Worm (Caenorhabditis elegans) whole organism, early embryonic: ENCODE measurements around the gene vit-6.

Experiments
- ama-1 ChIP-seq: fragments of 150-350 bp; optimal IDR thresholded peaks from 2 replicates; lab custom pipeline; 2014
- ceh-36 ChIP-seq: sonication (generic microtip); optimal IDR thresholded peaks from 2 replicates; lab custom pipeline; 2016; ENCODE audit warnings: missing genetic modification characterization, inconsistent platforms, missing compliant biosample characterization
- hmbx-1 ChIP-seq: sonication (generic microtip); optimal IDR thresholded peaks from 2 replicates; lab custom pipeline; 2016; ENCODE audit warnings: mild to moderate bottlenecking, missing genetic modification characterization, missing compliant biosample characterization

DNA sequence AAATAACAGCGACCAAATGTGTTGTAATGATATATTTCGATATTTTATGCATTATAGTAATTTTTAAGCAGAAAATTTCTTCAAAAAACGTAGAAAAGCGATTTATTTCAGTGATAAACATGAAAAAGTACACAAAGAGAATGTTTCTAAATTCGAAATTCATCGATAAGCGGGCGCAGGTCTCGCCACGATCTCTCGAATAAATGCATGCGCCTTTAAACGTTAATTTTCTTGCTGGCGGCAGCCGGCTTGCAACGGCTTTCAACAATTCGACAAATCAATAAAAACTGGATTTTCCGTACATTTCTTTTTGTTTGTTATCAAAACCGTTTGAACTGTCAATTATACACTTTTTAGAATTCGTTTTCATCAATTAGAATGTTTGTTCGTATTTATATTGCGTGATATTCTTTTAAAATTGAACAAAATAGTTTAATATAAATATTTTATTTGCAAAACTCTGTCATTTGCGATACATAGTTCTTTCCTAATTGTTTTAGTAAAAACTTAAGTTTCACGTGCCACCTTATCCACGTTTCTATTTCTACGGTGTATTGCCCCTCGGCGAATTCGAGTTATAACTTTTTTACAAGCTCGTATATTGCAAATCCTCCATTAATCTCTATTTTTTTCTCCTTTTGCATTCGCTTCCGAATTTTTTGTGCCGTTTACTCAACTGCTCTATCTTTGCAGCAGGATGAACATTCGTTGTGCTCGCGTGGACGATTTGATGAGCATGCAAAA lies 28.8 kb downstream of the vit-6 start, which contains the start of gene daf-31:
- TF ChIP-seq ama-1 (lab: Kevin White, UChicago) = no peak
- TF ChIP-seq hmbx-1 (tag; lab: Kevin White, UChicago) = no peak
- no peak for TF ChIP-seq ceh-36 (tag; lab: Kevin White, UChicago)
